Worm (Caenorhabditis elegans) whole organism, L1 larva: Measurements from ENCODE around the gene ubq-1.

Experiments
- egl-27 ChIP-seq, 2 experiments: fragments of 150-350 bp in 1 of 2; sonication (generic microtip); optimal IDR thresholded peaks; 3 replicates each; lab custom pipeline; 2017 to 2018; ENCODE audit warnings: missing biosample characterization in 2 of 2, missing genetic modification characterization in 2 of 2, missing genetic modification reagents in 2 of 2
- lin-13 ChIP-seq: fragments of 150-350 bp; optimal IDR thresholded peaks from 2 replicates; lab custom pipeline; 2014; ENCODE audit warnings: missing biosample characterization, missing genetic modification reagents, missing genetic modification characterization
- nhr-11 ChIP-seq: fragments of 150-350 bp; optimal IDR thresholded peaks from 2 replicates; lab custom pipeline; 2014; ENCODE audit warnings: missing biosample characterization, missing genetic modification characterization
- nhr-237 ChIP-seq: fragments of 150-350 bp; optimal IDR thresholded peaks from 2 replicates; lab custom pipeline; 2014; ENCODE audit warnings: missing biosample characterization, missing genetic modification characterization
- tbx-2 ChIP-seq: sonication (generic microtip); optimal IDR thresholded peaks from 2 replicates; lab custom pipeline; 2016; ENCODE audit warnings: missing genetic modification characterization, missing compliant biosample characterization
- unc-130 ChIP-seq: fragments of 150-350 bp; optimal IDR thresholded peaks from 2 replicates; lab custom pipeline; 2017; ENCODE audit warnings: missing biosample characterization, missing genetic modification characterization, inconsistent platforms

- no peak for TF ChIP-seq unc-130 (tag; lab: Kevin White, UChicago)
- TF ChIP-seq tbx-2 (tag; lab: Kevin White, UChicago): no peak
- no peak for TF ChIP-seq nhr-11
- TF ChIP-seq egl-27 (tag; optimal IDR thresholded peaks at IDR 0.05; lab: Kevin White, UChicago): no peak
- TF ChIP-seq lin-13 (GFP tag; lab: Kevin White, UChicago): no peak
- no peak for TF ChIP-seq nhr-237 (tag; lab: Kevin White, UChicago)
Observed at ce11 chrIII:5938790-5939452, 1.1 kb upstream of the ubq-1 start.
